Worm (Caenorhabditis elegans): Measurements from ENCODE around the gene cdh-10.

Gene cdh-10

ce11 chrIV:2390251-2390672, 72.9 kb downstream of the cdh-10 start (continued):
- TF ChIP-seq T26A5.8 (tag; optimal IDR thresholded peaks at IDR 0.05) (no peak), F52B5.7 (tag; optimal IDR thresholded peaks at IDR 0.05) (peak; percentile 75), C06A6.2 (GFP tag; conservative IDR thresholded peaks at IDR 0.05) (no peak), F57A8.1 (GFP tag; optimal IDR thresholded peaks at IDR 0.05) (no peak), F39B2.1 (GFP tag; IDR thresholded peaks at IDR 0.05) (0 out of 2 replicates have a peak, but pooled peaks have one; percentile 51), unc-62 (GFP tag; optimal IDR thresholded peaks at IDR 0.05) (no peak), ztf-25 (GFP tag; IDR thresholded peaks at IDR 0.05) (no peak), lir-1 (GFP tag; conservative IDR thresholded peaks at IDR 0.05) (no peak), pha-4 (tag; optimal IDR thresholded peaks at IDR 0.05) (no peak), mcd-1 (GFP tag; IDR thresholded peaks at IDR 0.05) (peak; percentile 87), ztf-28 (GFP tag; IDR thresholded peaks at IDR 0.05) (no peak), akir-1 (GFP tag; optimal IDR thresholded peaks at IDR 0.05) (no peak), F10E7.11 (tag; optimal IDR thresholded peaks at IDR 0.05) (peak; percentile 46), aptf-2 (GFP tag; conservative IDR thresholded peaks at IDR 0.05) (no peak), B0336.3 (GFP tag; IDR thresholded peaks at IDR 0.05) (peak; percentile 85), nhr-120 (GFP tag; IDR thresholded peaks at IDR 0.05) (no peak), nhr-80 (tag; optimal IDR thresholded peaks at IDR 0.05) (no peak), lin-54 (GFP tag; optimal IDR thresholded peaks at IDR 0.05) (peak; percentile 63), Y53G8AR.9 (GFP tag; conservative IDR thresholded peaks at IDR 0.05) (peak; percentile 72; the same call in 1 of the 2 replicates), madf-10 (tag; optimal IDR thresholded peaks at IDR 0.05) (peak; percentile 29), tbx-9 (tag; optimal IDR thresholded peaks at IDR 0.05; ENCODE audit: borderline replicate concordance) (no peak), snpc-4 (GFP tag; optimal IDR thresholded peaks at IDR 0.05) (peak; percentile 19), snpc-4 (tag; optimal IDR thresholded peaks at IDR 0.05) (peak in 2 of 4 experiments; percentile 34 to 44), B0035.1 (tag; optimal IDR thresholded peaks at IDR 0.05) (peak; percentile 45), Y53F4B.3 (GFP tag; IDR thresholded peaks at IDR 0.05) (no peak), athp-1 (tag; optimal IDR thresholded peaks at IDR 0.05) (peak; percentile 86), zim-3 (tag; optimal IDR thresholded peaks at IDR 0.05) (no peak), attf-5 (GFP tag; optimal IDR thresholded peaks at IDR 0.05) (peak; percentile 41), ztf-22 (GFP tag; optimal IDR thresholded peaks at IDR 0.05) (no peak), bed-2 (GFP tag; IDR thresholded peaks at IDR 0.05) (no peak), ztf-3 (GFP tag; optimal IDR thresholded peaks at IDR 0.05) (no peak), ama-1 (optimal IDR thresholded peaks at IDR 0.05) (no peak), ama-1 (GFP tag; optimal IDR thresholded peaks at IDR 0.05) (no peak), F22D6.2 (tag; optimal IDR thresholded peaks at IDR 0.05) (no peak), ets-4 (GFP tag; optimal IDR thresholded peaks at IDR 0.05) (no peak), B0261.1 (tag; optimal IDR thresholded peaks at IDR 0.05) (peak; percentile 35), him-1 (tag; optimal IDR thresholded peaks at IDR 0.05) (no peak), cebp-2 (GFP tag; IDR thresholded peaks at IDR 0.05) (0 out of 2 replicates have a peak, but pooled peaks have one; percentile 56), ztf-6 (GFP tag; IDR thresholded peaks at IDR 0.05) (no peak), nhr-27 (tag; optimal IDR thresholded peaks at IDR 0.05) (no peak), attf-3 (GFP tag; conservative IDR thresholded peaks at IDR 0.05) (no peak), dpff-1 (tag; optimal IDR thresholded peaks at IDR 0.05) (peak; percentile 52), rpc-1 (optimal IDR thresholded peaks at IDR 0.05) (no peak), rpc-1 (tag; optimal IDR thresholded peaks at IDR 0.05) (no peak), chd-7 (tag; optimal IDR thresholded peaks at IDR 0.05) (peak; percentile 55), lin-26 (GFP tag; IDR thresholded peaks at IDR 0.05) (no peak), hlh-12 (tag; optimal IDR thresholded peaks at IDR 0.05) (no peak), nhr-179 (tag; optimal IDR thresholded peaks at IDR 0.05) (no peak), ccch-3 (GFP tag; optimal IDR thresholded peaks at IDR 0.05) (no peak), mxl-1 (tag; optimal IDR thresholded peaks at IDR 0.05) (no peak), K11D2.4 (GFP tag; IDR thresholded peaks at IDR 0.05) (no peak), ceh-91 (GFP tag; IDR thresholded peaks at IDR 0.05) (no peak)
